Fruit fly (Drosophila melanogaster) whole organism, prepupa: ENCODE results near the gene CG17777.

Experiments
- CG15336 ChIP-seq: fragments of 200-800 bp; sonication (Bioruptor generic); IDR thresholded peaks from 2 replicates; pipeline ENCODE4 v1.3.6; 2022; ENCODE audit warnings: missing biosample characterization, missing genetic modification characterization
- Sox102F ChIP-seq: fragments of 200-800 bp; sonication (Bioruptor generic); optimal IDR thresholded peaks from 2 replicates; lab custom pipeline; 2016; ENCODE audit warnings: missing biosample characterization, mild to moderate bottlenecking, missing genetic modification characterization

CG17777 gene

DNA sequence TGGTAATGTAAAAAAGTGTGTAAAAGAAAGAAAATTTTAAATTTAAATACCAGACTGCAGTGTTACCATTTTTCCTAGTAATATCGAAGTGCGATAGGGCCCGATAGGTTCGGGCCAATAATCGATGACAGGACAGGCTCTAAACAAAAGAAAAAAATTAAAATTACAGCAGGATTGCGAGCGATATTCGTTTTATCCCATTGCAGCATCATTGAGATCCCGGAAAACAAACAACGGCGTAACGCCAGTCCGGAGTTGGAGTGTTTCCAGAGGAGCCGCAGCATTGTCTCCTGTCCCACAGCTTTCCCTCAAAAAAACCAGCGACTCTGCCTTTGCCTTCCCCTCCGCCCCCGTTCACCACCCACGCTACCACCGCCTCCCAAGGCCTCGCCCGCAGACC is 38.5 kb downstream of the CG17777 start, which contains the start of gene pcx:
Gene pcx (plus strand): TSS at position 159 of the 400 bp plus-strand sequence.
- TF ChIP-seq Sox102F (GFP tag; lab: Kevin White, UChicago): no peak
- 0 out of 2 replicates have a peak, but pooled peaks have one; percentile 17 for TF ChIP-seq CG15336 (GFP tag; lab: Robert Waterston, UW)
- TF ChIP-seq, all 60 proteins: peak for 1
